Worm (Caenorhabditis elegans) whole organism, L1 larva: ENCODE measurements around the gene sdhd-1.

Experiments
- C16A3.4 ChIP-seq: fragments of 150-350 bp; optimal IDR thresholded peaks from 2 replicates; lab custom pipeline; 2014; ENCODE audit warnings: missing biosample characterization, missing genetic modification characterization
- C34B4.2 ChIP-seq: sonication (generic microtip); optimal IDR thresholded peaks from 2 replicates; lab custom pipeline; 2017; ENCODE audit warnings: mild to moderate bottlenecking, missing genetic modification characterization, missing compliant biosample characterization
- F16B12.6 ChIP-seq: fragments of 150-350 bp; optimal IDR thresholded peaks from 2 replicates; lab custom pipeline; 2014; ENCODE audit warnings: missing biosample characterization, missing genetic modification characterization
- aha-1 ChIP-seq: fragments of 150-350 bp; optimal IDR thresholded peaks from 2 replicates; lab custom pipeline; 2014; ENCODE audit warnings: missing biosample characterization, missing genetic modification characterization
- aly-2 ChIP-seq: fragments of 150-350 bp; optimal IDR thresholded peaks from 2 replicates; lab custom pipeline; 2014; ENCODE audit warnings: missing biosample characterization, missing genetic modification characterization
- ama-1 ChIP-seq: fragments of 150-350 bp; optimal IDR thresholded peaks from 2 replicates; lab custom pipeline; 2014
- ceh-8 ChIP-seq: fragments of 200-800 bp; sonication (Bioruptor generic); optimal IDR thresholded peaks from 2 replicates; lab custom pipeline; 2018; ENCODE audit warnings: mild to moderate bottlenecking, missing genetic modification characterization, moderate library complexity, missing compliant biosample characterization
- dpl-1 ChIP-seq, 3 experiments: fragments of 150-350 bp in 2 of 3; sonication (generic microtip) in 1 of 3; optimal IDR thresholded peaks; 2 replicates each; lab custom pipeline; 2014 to 2017; ENCODE audit warnings: missing biosample characterization in 3 of 3, missing genetic modification characterization in 3 of 3, missing genetic modification reagents in 3 of 3
- efl-1 ChIP-seq, 4 experiments: fragments of 150-350 bp; optimal IDR thresholded peaks in 3 of 4; peaks in 1 of 4; 1 replicate in 1 of 4; 2 replicates in 3 of 4; lab custom pipeline; 2014; ENCODE audit warnings: missing biosample characterization in 2 of 4, missing genetic modification characterization in 2 of 4, missing genetic modification reagents in 2 of 4
- efl-3 ChIP-seq: fragments of 200-800 bp; sonication (Bioruptor generic); optimal IDR thresholded peaks from 2 replicates; lab custom pipeline; 2018; ENCODE audit warnings: mild to moderate bottlenecking, missing genetic modification characterization, missing compliant biosample characterization
- elt-2 ChIP-seq: sonication (generic microtip); optimal IDR thresholded peaks from 2 replicates; lab custom pipeline; 2016; ENCODE audit warnings: missing genetic modification characterization, mild to moderate bottlenecking, inconsistent platforms, missing compliant biosample characterization, missing genetic modification reagents
- ets-5 ChIP-seq: fragments of 200-800 bp; sonication (Bioruptor generic); IDR thresholded peaks from 2 replicates; pipeline ENCODE4 v1.3.6; 2022; ENCODE audit warnings: missing genetic modification characterization, missing compliant biosample characterization
- fkh-10 ChIP-seq: sonication (generic microtip); optimal IDR thresholded peaks from 2 replicates; lab custom pipeline; 2017; ENCODE audit warnings: missing biosample characterization, missing genetic modification reagents, missing genetic modification characterization
- fkh-8 ChIP-seq: sonication (generic microtip); optimal IDR thresholded peaks from 2 replicates; lab custom pipeline; 2016; ENCODE audit warnings: mild to moderate bottlenecking, missing genetic modification characterization, missing compliant biosample characterization
- fos-1 ChIP-seq: fragments of 150-350 bp; optimal IDR thresholded peaks from 2 replicates; lab custom pipeline; 2014; ENCODE audit warnings: missing biosample characterization, missing genetic modification characterization
- grh-1 ChIP-seq: fragments of 200-800 bp; sonication (Bioruptor generic); IDR thresholded peaks from 2 replicates; pipeline ENCODE4 v1.3.6; 2022; ENCODE audit warnings: missing genetic modification reagents, missing genetic modification characterization, missing compliant biosample characterization
- hpl-2 ChIP-seq: fragments of 150-350 bp; optimal IDR thresholded peaks from 2 replicates; lab custom pipeline; 2014; ENCODE audit warnings: missing biosample characterization, missing genetic modification reagents, missing genetic modification characterization
- isw-1 ChIP-seq: fragments of 200-800 bp; sonication (Bioruptor generic); IDR thresholded peaks from 2 replicates; pipeline ENCODE4 v1.3.6; 2022; ENCODE audit warnings: missing genetic modification characterization, missing compliant biosample characterization
- jun-1 ChIP-seq: fragments of 150-350 bp; optimal IDR thresholded peaks from 2 replicates; lab custom pipeline; 2014; ENCODE audit warnings: missing biosample characterization, missing genetic modification reagents, missing genetic modification characterization
- lin-15B ChIP-seq: fragments of 150-350 bp; sonication (generic microtip); optimal IDR thresholded peaks from 3 replicates; lab custom pipeline; 2014; ENCODE audit warnings: missing biosample characterization, missing genetic modification characterization
- lin-35 ChIP-seq, 2 experiments: fragments of 150-350 bp; optimal IDR thresholded peaks; 2 replicates each; lab custom pipeline; 2014; ENCODE audit warnings: missing biosample characterization in 2 of 2, missing genetic modification characterization in 2 of 2, missing genetic modification reagents in 2 of 2
- lin-39 ChIP-seq: fragments of 150-350 bp; optimal IDR thresholded peaks from 2 replicates; lab custom pipeline; 2014; ENCODE audit warnings: missing biosample characterization, missing genetic modification reagents, missing genetic modification characterization
- lir-3 ChIP-seq: sonication (generic microtip); optimal IDR thresholded peaks from 2 replicates; lab custom pipeline; 2016; ENCODE audit warnings: mild to moderate bottlenecking, missing genetic modification characterization, moderate library complexity, missing compliant biosample characterization; ENCODE audit not compliant: poor library complexity
- lsy-2 ChIP-seq, 2 experiments: fragments of 150-350 bp; optimal IDR thresholded peaks; 2 replicates each; lab custom pipeline; 2014; ENCODE audit warnings: missing biosample characterization in 2 of 2, missing genetic modification characterization in 2 of 2
- mab-9 ChIP-seq: fragments of 200-800 bp; sonication (Bioruptor generic); IDR thresholded peaks from 2 replicates; pipeline ENCODE4 v1.3.6; 2022; ENCODE audit warnings: missing genetic modification reagents, missing genetic modification characterization, missing compliant biosample characterization
- mdl-1 ChIP-seq, 2 experiments: fragments of 150-350 bp; optimal IDR thresholded peaks; 2 replicates each; lab custom pipeline; 2014 to 2017; ENCODE audit warnings: missing biosample characterization in 2 of 2, missing genetic modification characterization in 2 of 2, inconsistent platforms in 1 of 2
- mep-1 ChIP-seq: fragments of 150-350 bp; optimal IDR thresholded peaks from 2 replicates; lab custom pipeline; 2014; ENCODE audit warnings: missing biosample characterization, missing genetic modification characterization
- nhr-19 ChIP-seq: fragments of 200-800 bp; sonication (Bioruptor generic); conservative IDR thresholded peaks from 2 replicates; pipeline ENCODE4 v1.3.6; 2022; ENCODE audit warnings: missing genetic modification characterization, missing compliant biosample characterization
- nhr-20 ChIP-seq: sonication (generic microtip); optimal IDR thresholded peaks from 2 replicates; lab custom pipeline; 2016; ENCODE audit warnings: mild to moderate bottlenecking, missing genetic modification characterization, missing compliant biosample characterization
- nhr-237 ChIP-seq: fragments of 150-350 bp; optimal IDR thresholded peaks from 2 replicates; lab custom pipeline; 2014; ENCODE audit warnings: missing biosample characterization, missing genetic modification characterization
- nhr-47 ChIP-seq: sonication (generic microtip); optimal IDR thresholded peaks from 2 replicates; lab custom pipeline; 2016; ENCODE audit warnings: mild to moderate bottlenecking, missing genetic modification characterization, moderate library complexity, missing compliant biosample characterization
- nhr-71 ChIP-seq: sonication (generic microtip); optimal IDR thresholded peaks from 2 replicates; lab custom pipeline; 2016; ENCODE audit warnings: mild to moderate bottlenecking, missing genetic modification characterization, moderate library complexity, missing compliant biosample characterization
- nhr-77 ChIP-seq: fragments of 150-350 bp; optimal IDR thresholded peaks from 2 replicates; lab custom pipeline; 2014; ENCODE audit warnings: missing biosample characterization, missing genetic modification characterization
- nhr-85 ChIP-seq: sonication (generic microtip); peaks from one replicate; lab custom pipeline; 2016; ENCODE audit warnings: missing genetic modification characterization, inconsistent platforms, missing compliant biosample characterization
- nhr-90 ChIP-seq: sonication (generic microtip); optimal IDR thresholded peaks from 2 replicates; lab custom pipeline; 2016; ENCODE audit warnings: mild to moderate bottlenecking, missing genetic modification characterization, missing compliant biosample characterization; ENCODE audit not compliant: poor library complexity
- pax-3 ChIP-seq: fragments of 200-800 bp; sonication (Bioruptor generic); optimal IDR thresholded peaks from 2 replicates; lab custom pipeline; 2018; ENCODE audit warnings: mild to moderate bottlenecking, missing genetic modification characterization, moderate library complexity, missing compliant biosample characterization
- skn-1 ChIP-seq: fragments of 150-350 bp; optimal IDR thresholded peaks from 2 replicates; lab custom pipeline; 2014; ENCODE audit warnings: missing biosample characterization, missing genetic modification characterization
- snu-23 ChIP-seq: sonication (generic microtip); optimal IDR thresholded peaks from 2 replicates; lab custom pipeline; 2016; ENCODE audit warnings: missing genetic modification characterization, missing compliant biosample characterization
- sox-4 ChIP-seq: sonication (generic microtip); optimal IDR thresholded peaks from 2 replicates; lab custom pipeline; 2016; ENCODE audit warnings: missing genetic modification characterization, missing compliant biosample characterization
- sup-37 ChIP-seq: fragments of 200-800 bp; sonication (Bioruptor generic); optimal IDR thresholded peaks from 2 replicates; lab custom pipeline; 2018; ENCODE audit warnings: mild to moderate bottlenecking, missing genetic modification characterization, missing compliant biosample characterization
- swsn-7 ChIP-seq: sonication (generic microtip); optimal IDR thresholded peaks from 2 replicates; lab custom pipeline; 2016; ENCODE audit warnings: missing genetic modification characterization, missing compliant biosample characterization
- tbx-2 ChIP-seq: sonication (generic microtip); optimal IDR thresholded peaks from 2 replicates; lab custom pipeline; 2016; ENCODE audit warnings: missing genetic modification characterization, missing compliant biosample characterization
- tlp-1 ChIP-seq: fragments of 150-350 bp; optimal IDR thresholded peaks from 2 replicates; lab custom pipeline; 2014; ENCODE audit warnings: missing biosample characterization, missing genetic modification characterization
- unc-130 ChIP-seq: fragments of 150-350 bp; optimal IDR thresholded peaks from 2 replicates; lab custom pipeline; 2017; ENCODE audit warnings: missing biosample characterization, missing genetic modification characterization, inconsistent platforms
- unc-30 ChIP-seq: sonication (generic microtip); optimal IDR thresholded peaks from 2 replicates; lab custom pipeline; 2017; ENCODE audit warnings: missing biosample characterization, missing genetic modification characterization
- unc-86 ChIP-seq: sonication (generic microtip); optimal IDR thresholded peaks from 2 replicates; lab custom pipeline; 2016; ENCODE audit warnings: missing genetic modification characterization, missing compliant biosample characterization
- vab-15 ChIP-seq: sonication (generic microtip); optimal IDR thresholded peaks from 2 replicates; lab custom pipeline; 2017; ENCODE audit warnings: missing genotype, mild to moderate bottlenecking, missing genetic modification characterization, missing compliant biosample characterization
- xbp-1 ChIP-seq: sonication (generic microtip); optimal IDR thresholded peaks from 2 replicates; lab custom pipeline; 2016; ENCODE audit warnings: missing genetic modification characterization, missing compliant biosample characterization
- ztf-4 ChIP-seq: fragments of 150-350 bp; optimal IDR thresholded peaks from 2 replicates; lab custom pipeline; 2014; ENCODE audit warnings: missing biosample characterization, missing genetic modification characterization

Gene sdhd-1

DNA sequence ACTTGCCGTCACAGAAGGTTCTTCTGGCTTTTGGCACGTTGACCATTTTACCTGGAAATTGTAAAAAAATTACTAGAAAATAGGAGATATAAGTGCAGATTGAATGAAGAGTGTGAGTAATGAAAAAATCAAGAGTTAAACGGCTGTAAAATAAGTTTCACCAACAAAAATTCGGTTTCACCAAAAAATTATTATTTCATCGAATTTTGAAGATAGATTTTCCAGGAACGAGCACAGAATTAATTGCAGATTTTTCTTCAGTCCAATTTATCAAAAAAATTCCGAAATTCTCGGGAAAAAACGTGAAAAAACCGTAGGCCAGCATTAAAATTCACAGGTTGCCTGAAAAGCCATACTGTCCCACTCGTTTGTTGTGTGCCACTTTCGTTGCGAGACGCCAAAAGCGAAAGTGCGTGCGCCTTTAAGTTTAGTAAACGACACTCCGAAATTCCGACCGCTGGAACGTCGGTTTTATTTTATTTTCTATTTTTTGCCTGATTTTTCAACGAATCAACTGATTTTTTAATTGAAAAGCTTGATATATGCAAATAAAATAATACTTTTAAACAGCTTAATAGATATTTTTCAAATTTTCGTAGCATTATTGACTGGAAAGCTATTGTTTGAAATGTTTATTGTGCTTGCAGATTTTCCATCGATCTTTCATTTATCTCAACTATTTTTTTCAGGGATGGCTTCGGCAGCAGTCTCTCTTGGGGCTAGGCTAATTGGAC lies 47.6 kb upstream of the sdhd-1 start, which contains the start of the genes rpl-36.A and nuo-1 (continued):
- TF ChIP-seq skn-1 (tag; lab: Kevin White, UChicago), result peak; percentile 84
- peak; percentile 88 to 93 for TF ChIP-seq lin-35 (GFP tag; optimal IDR thresholded peaks at IDR 0.05; lab: Kevin White, UChicago)
- TF ChIP-seq snu-23 (GFP tag; lab: Kevin White, UChicago), result peak; percentile 91
- peak; percentile 76 for TF ChIP-seq nhr-19 (GFP tag; lab: Robert Waterston, UW)
- TF ChIP-seq mep-1 (tag; lab: Kevin White, UChicago), result peak; percentile 89
- TF ChIP-seq dpl-1 (GFP tag; optimal IDR thresholded peaks at IDR 0.05; lab: Kevin White, UChicago), result peak; percentile 80 to 86 (median 84)
- peak; percentile 77 for TF ChIP-seq tbx-2 (tag; lab: Kevin White, UChicago)
- peak; percentile 55 for TF ChIP-seq hpl-2 (GFP tag; lab: Kevin White, UChicago)
- no peak for TF ChIP-seq C34B4.2
- TF ChIP-seq tlp-1 (tag; lab: Kevin White, UChicago), result no peak
- TF ChIP-seq xbp-1 (tag; lab: Kevin White, UChicago), result peak; percentile 79
- TF ChIP-seq nhr-90, result peak; percentile 54
- TF ChIP-seq ceh-8 (GFP tag; lab: Kevin White, UChicago), result no peak
- TF ChIP-seq aha-1 (tag; lab: Kevin White, UChicago), result no peak
- TF ChIP-seq vab-15 (tag; lab: Kevin White, UChicago), result peak; percentile 29
- TF ChIP-seq mdl-1 (tag; optimal IDR thresholded peaks at IDR 0.05; lab: Kevin White, UChicago), result peak in 1 of 2 experiments; percentile 79
- TF ChIP-seq nhr-47 (tag; lab: Kevin White, UChicago), result peak; percentile 85
- peak; percentile 51 for TF ChIP-seq lir-3 (tag; lab: Kevin White, UChicago)
- TF ChIP-seq unc-130 (tag; lab: Kevin White, UChicago), result peak; percentile 94
- peak; percentile 76 for TF ChIP-seq nhr-77
- peak; percentile 62 for TF ChIP-seq F16B12.6 (tag; lab: Kevin White, UChicago)
- peak; percentile 56 for TF ChIP-seq nhr-237 (tag; lab: Kevin White, UChicago)
- TF ChIP-seq unc-86, result peak; percentile 69
- TF ChIP-seq jun-1 (tag; lab: Kevin White, UChicago), result peak; percentile 69
- no peak for TF ChIP-seq ets-5 (GFP tag; lab: Robert Waterston, UW)
- no peak for TF ChIP-seq sox-4 (tag; lab: Kevin White, UChicago)
- no peak for TF ChIP-seq pax-3 (tag; lab: Kevin White, UChicago)
- peak; percentile 98 to 99 for TF ChIP-seq lsy-2 (tag; optimal IDR thresholded peaks at IDR 0.05; lab: Kevin White, UChicago)
- peak; percentile 85 for TF ChIP-seq nhr-20
- peak; percentile 25 for TF ChIP-seq fkh-10 (GFP tag; lab: Kevin White, UChicago)
- peak; percentile 85 for TF ChIP-seq isw-1 (GFP tag; lab: Robert Waterston, UW)
- TF ChIP-seq grh-1 (GFP tag; lab: Robert Waterston, UW), result peak; percentile 58

DNA sequence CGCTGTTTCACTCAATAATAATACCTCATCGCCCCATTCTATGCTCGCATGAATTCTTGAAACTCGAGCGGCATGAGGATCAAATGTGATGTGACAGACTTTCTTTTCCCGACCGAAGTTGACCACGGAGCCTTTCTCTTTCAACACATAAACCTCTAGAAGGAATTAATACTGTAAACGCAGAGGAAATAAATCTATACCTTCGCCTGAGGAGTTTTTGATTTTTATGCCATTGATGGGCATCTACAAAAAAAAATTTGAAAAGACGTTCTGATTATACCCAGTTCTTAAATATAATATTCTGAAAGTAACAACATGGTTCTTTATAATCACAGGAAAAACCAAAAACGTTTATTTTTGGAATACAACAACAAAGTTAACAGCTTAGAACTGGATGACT lies 46.5 kb upstream of the sdhd-1 start, which contains the start of gene nbs-1:
TSS of gene nbs-1 (minus strand) at position 246 of the 400 bp plus-strand sequence.
- TF ChIP-seq ztf-4 (tag; lab: Kevin White, UChicago) (no peak), sup-37 (GFP tag; lab: Kevin White, UChicago) (no peak), jun-1 (tag; lab: Kevin White, UChicago) (no peak), nhr-77 (peak; percentile 7), nhr-237 (tag; lab: Kevin White, UChicago) (no peak), dpl-1 (GFP tag; optimal IDR thresholded peaks at IDR 0.05; lab: Kevin White, UChicago) (no peak), unc-30 (no peak), grh-1 (GFP tag; lab: Robert Waterston, UW) (no peak), C16A3.4 (no peak), xbp-1 (tag; lab: Kevin White, UChicago) (no peak), elt-2 (tag; lab: Kevin White, UChicago) (no peak), efl-3 (GFP tag; lab: Kevin White, UChicago) (no peak), nhr-71 (tag; lab: Kevin White, UChicago) (no peak), aly-2 (tag; lab: Kevin White, UChicago) (no peak), pax-3 (tag; lab: Kevin White, UChicago) (no peak), ets-5 (GFP tag; lab: Robert Waterston, UW) (no peak), mab-9 (no peak), fkh-8 (tag; lab: Kevin White, UChicago) (no peak), efl-1 (optimal IDR thresholded peaks at IDR 0.05; lab: Kevin White, UChicago) (peak in 1 of 2 experiments; percentile 6), efl-1 (GFP tag; optimal IDR thresholded peaks at IDR 0.05 in 1 of 2; lab: Kevin White, UChicago) (peak in 1 of 2 experiments; percentile 34), lin-15B (tag; lab: Kevin White, UChicago) (no peak), fos-1 (tag; lab: Kevin White, UChicago) (no peak), nhr-85 (tag; lab: Kevin White, UChicago) (peak; percentile 63), C34B4.2 (no peak), lin-39 (tag; lab: Kevin White, UChicago) (no peak), ama-1 (lab: Kevin White, UChicago) (no peak), nhr-47 (tag; lab: Kevin White, UChicago) (peak; percentile 13), swsn-7 (no peak)
